Fruit fly (Drosophila melanogaster): ENCODE measurements around the gene whe.

whe gene

dm6 chrX:21367363-21368072 is 35.1 kb downstream of the whe start (continued):
- TF ChIP-seq CG13894 (tag; optimal IDR thresholded peaks at IDR 0.05), result peak; percentile 97
- TF ChIP-seq CG15514 (GFP tag; optimal IDR thresholded peaks at IDR 0.05), result peak; percentile 94
- peak; percentile 95 for TF ChIP-seq H15 (GFP tag; IDR thresholded peaks at IDR 0.05)
- peak; percentile 82 for TF ChIP-seq Poxn (GFP tag; IDR thresholded peaks at IDR 0.05)
- peak; percentile 96 for TF ChIP-seq CG12071 (GFP tag; optimal IDR thresholded peaks at IDR 0.05)
- peak; percentile 86 for TF ChIP-seq CG17186 (GFP tag; optimal IDR thresholded peaks at IDR 0.05)
- peak; percentile 98 for TF ChIP-seq CG30403 (GFP tag; optimal IDR thresholded peaks at IDR 0.05)
- peak; percentile 91 for TF ChIP-seq Atf3 (GFP tag; optimal IDR thresholded peaks at IDR 0.05)
- peak; percentile 94 for TF ChIP-seq CG2202 (tag; optimal IDR thresholded peaks at IDR 0.05)
- TF ChIP-seq rib (GFP tag; IDR thresholded peaks at IDR 0.05), result peak; percentile 97
- peak; percentile 90 for TF ChIP-seq sd (tag; optimal IDR thresholded peaks at IDR 0.05)
- 0 out of 4 replicates have a peak, but pooled peaks have one; percentile 45 for TF ChIP-seq Dll (GFP tag; IDR thresholded peaks at IDR 0.05; ENCODE audit: partially characterized antibody)
- peak; percentile 97 for TF ChIP-seq CG1233 (GFP tag; optimal IDR thresholded peaks at IDR 0.05)
- peak; percentile 95 for TF ChIP-seq ci (GFP tag; IDR thresholded peaks at IDR 0.05)
- peak; percentile 85 for TF ChIP-seq sima (GFP tag; optimal IDR thresholded peaks at IDR 0.05)
- peak; percentile 96 for TF ChIP-seq HLH3B (GFP tag; IDR thresholded peaks at IDR 0.05)
- peak; percentile 98 for TF ChIP-seq grau (tag; optimal IDR thresholded peaks at IDR 0.05)
- peak; percentile 97 for TF ChIP-seq oc (tag; optimal IDR thresholded peaks at IDR 0.05)
- peak; percentile 98 for TF ChIP-seq PHDP (tag; optimal IDR thresholded peaks at IDR 0.05)
- TF ChIP-seq al (GFP tag; IDR thresholded peaks at IDR 0.05), result peak; percentile 96
- TF ChIP-seq trh (GFP tag; optimal IDR thresholded peaks at IDR 0.05), result peak; percentile 94
- TF ChIP-seq br (optimal IDR thresholded peaks at IDR 0.05), result no peak
- no peak for TF ChIP-seq unc-4 (GFP tag; IDR thresholded peaks at IDR 0.05; ENCODE audit: partially characterized antibody)
- TF ChIP-seq dati (GFP tag; IDR thresholded peaks at IDR 0.05), result peak; percentile 82
- peak; percentile 64 for TF ChIP-seq luna (GFP tag; optimal IDR thresholded peaks at IDR 0.05)
- no peak for TF ChIP-seq prd (optimal IDR thresholded peaks at IDR 0.05)
- peak; percentile 96 for TF ChIP-seq prd (GFP tag; IDR thresholded peaks at IDR 0.05)
- peak; percentile 59 for TF ChIP-seq CG14965 (GFP tag; optimal IDR thresholded peaks at IDR 0.05; ENCODE audit: borderline replicate concordance)
- peak; percentile 77 for TF ChIP-seq TFAM (GFP tag; optimal IDR thresholded peaks at IDR 0.05)
- TF ChIP-seq p53 (GFP tag; optimal IDR thresholded peaks at IDR 0.05), result peak; percentile 74
- TF ChIP-seq ATbp (GFP tag; optimal IDR thresholded peaks at IDR 0.05), result peak; percentile 98
- TF ChIP-seq bcd (GFP tag; optimal IDR thresholded peaks at IDR 0.05), result peak; percentile 99
- TF ChIP-seq ab (GFP tag; optimal IDR thresholded peaks at IDR 0.05), result peak; percentile 71
- peak; percentile 97 for TF ChIP-seq pho (GFP tag; optimal IDR thresholded peaks at IDR 0.05)
- TF ChIP-seq ttk (GFP tag; IDR thresholded peaks at IDR 0.05), result peak; percentile 94
- TF ChIP-seq Spps (tag; optimal IDR thresholded peaks at IDR 0.05), result peak; percentile 90
- TF ChIP-seq pfk (GFP tag; optimal IDR thresholded peaks at IDR 0.05), result peak; percentile 72
- TF ChIP-seq cad (GFP tag; optimal IDR thresholded peaks at IDR 0.05), result no peak
- peak; percentile 94 for TF ChIP-seq kay (GFP tag; optimal IDR thresholded peaks at IDR 0.05)
- TF ChIP-seq CG7745 (tag; optimal IDR thresholded peaks at IDR 0.05), result peak; percentile 5
- TF ChIP-seq da (GFP tag; optimal IDR thresholded peaks at IDR 0.05), result peak; percentile 81
- TF ChIP-seq CG6654 (GFP tag; optimal IDR thresholded peaks at IDR 0.05), result peak; percentile 91
- peak; percentile 93 for TF ChIP-seq emc (GFP tag; optimal IDR thresholded peaks at IDR 0.05)
- TF ChIP-seq zfh1 (GFP tag; IDR thresholded peaks at IDR 0.05), result peak; percentile 94
- no peak for TF ChIP-seq sc (optimal IDR thresholded peaks at IDR 0.05)
- peak; percentile 95 for TF ChIP-seq sc (GFP tag; optimal IDR thresholded peaks at IDR 0.05)
- TF ChIP-seq Hr39 (optimal IDR thresholded peaks at IDR 0.05), result no peak
- peak; percentile 96 for TF ChIP-seq run (tag; optimal IDR thresholded peaks at IDR 0.05)
- no peak for TF ChIP-seq pita (GFP tag; optimal IDR thresholded peaks at IDR 0.05)
- TF ChIP-seq vnd (GFP tag; IDR thresholded peaks at IDR 0.05; ENCODE audit: partially characterized antibody), result no peak
- TF ChIP-seq btn (GFP tag; optimal IDR thresholded peaks at IDR 0.05), result peak; percentile 86

All from whole organism, embryonic.